Worm (Caenorhabditis elegans): ENCODE results near the gene clc-5.
A peak's percentile ranks its signal among the peaks of the same experiment; 100 is the strongest.

The clc-5 gene

DNA sequence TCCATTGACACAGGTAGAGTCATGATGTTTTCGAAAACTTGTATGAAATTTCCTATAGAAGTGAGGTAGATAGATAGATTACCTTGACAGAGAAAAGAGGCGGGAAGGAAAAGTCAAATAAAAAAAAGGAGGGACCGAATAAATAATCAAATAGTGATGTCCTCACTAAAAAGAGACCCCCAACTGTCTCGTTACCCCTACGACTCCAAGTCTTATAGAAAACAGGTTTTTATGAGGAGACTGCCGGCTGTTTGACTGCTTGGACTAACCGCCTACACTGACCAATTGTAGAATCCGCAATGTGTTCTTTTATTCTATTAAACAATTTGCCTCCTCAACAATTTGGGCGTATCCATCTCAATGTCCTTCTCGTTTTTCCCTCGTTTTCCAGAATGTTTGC is 4.6 kb downstream of the clc-5 start, which contains the start of gene C01C10.2:
Gene C01C10.2, minus strand, starts transcription at position 170 of the 400 bp plus-strand sequence.
- TF ChIP-seq nhr-71 (tag; optimal IDR thresholded peaks at IDR 0.05) (peak; percentile 29), nhr-20 (tag; optimal IDR thresholded peaks at IDR 0.05) (peak; percentile 13), nhr-237 (tag; optimal IDR thresholded peaks at IDR 0.05) (no peak), rnt-1 (tag; optimal IDR thresholded peaks at IDR 0.05) (no peak), elt-3 (tag; optimal IDR thresholded peaks at IDR 0.05) (peak in 1 of 6 experiments; percentile 40), nhr-85 (tag) (peak; percentile 87), grh-1 (GFP tag; IDR thresholded peaks at IDR 0.05) (peak; percentile 83), lin-14 (GFP tag; optimal IDR thresholded peaks at IDR 0.05) (peak; percentile 65), snu-23 (GFP tag; optimal IDR thresholded peaks at IDR 0.05) (peak; percentile 4), mab-9 (GFP tag; IDR thresholded peaks at IDR 0.05) (no peak)

DNA sequence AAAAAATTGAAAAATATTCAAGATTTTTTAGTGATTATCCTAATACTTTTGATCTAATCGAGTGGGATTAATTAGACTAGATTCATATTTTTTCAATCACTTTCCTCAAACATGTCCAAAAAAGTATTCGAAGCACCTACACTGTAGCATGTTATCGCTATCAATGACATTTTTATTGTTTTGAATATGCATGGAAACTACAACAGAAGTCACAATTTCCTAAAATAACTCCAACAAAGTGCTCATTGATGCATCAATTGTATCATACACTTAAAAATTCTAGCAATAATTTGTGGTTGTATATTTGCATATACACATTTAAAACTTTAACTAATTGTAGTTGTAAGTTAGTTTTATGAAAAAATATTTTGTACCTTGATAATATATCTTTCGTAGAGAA is 6.7 kb downstream of the clc-5 start:
- TF ChIP-seq nhr-20 (tag; optimal IDR thresholded peaks at IDR 0.05) (no peak), fkh-8 (tag; optimal IDR thresholded peaks at IDR 0.05) (no peak), aha-1 (tag; optimal IDR thresholded peaks at IDR 0.05) (no peak), vab-15 (tag; optimal IDR thresholded peaks at IDR 0.05) (no peak), efl-3 (GFP tag; optimal IDR thresholded peaks at IDR 0.05) (no peak), ceh-90 (tag; optimal IDR thresholded peaks at IDR 0.05) (no peak), fkh-10 (GFP tag; optimal IDR thresholded peaks at IDR 0.05) (no peak), irx-1 (tag; optimal IDR thresholded peaks at IDR 0.05) (no peak), lin-15B (tag; optimal IDR thresholded peaks at IDR 0.05) (no peak), rnt-1 (tag; optimal IDR thresholded peaks at IDR 0.05) (no peak), snpc-4 (tag; optimal IDR thresholded peaks at IDR 0.05) (no peak), blmp-1 (tag; optimal IDR thresholded peaks at IDR 0.05) (no peak), nhr-28 (tag; optimal IDR thresholded peaks at IDR 0.05) (no peak), nhr-71 (tag; optimal IDR thresholded peaks at IDR 0.05) (no peak), snu-23 (GFP tag; optimal IDR thresholded peaks at IDR 0.05) (no peak), ztf-11 (tag; optimal IDR thresholded peaks at IDR 0.05) (no peak), dsc-1 (tag; optimal IDR thresholded peaks at IDR 0.05) (no peak)

ce11 chrX:7442477-7442876 is 9.1 kb downstream of the clc-5 start, which contains the start of gene acl-12:
acl-12 (minus strand) TSS chrX:7442577.
- no peak for TF ChIP-seq zag-1 (tag; optimal IDR thresholded peaks at IDR 0.05)
- TF ChIP-seq alr-1 (tag; optimal IDR thresholded peaks at IDR 0.05; ENCODE audit: borderline replicate concordance), result no peak
- peak; percentile 28 for TF ChIP-seq snu-23 (GFP tag; optimal IDR thresholded peaks at IDR 0.05)
- TF ChIP-seq mep-1 (tag; optimal IDR thresholded peaks at IDR 0.05), result peak; percentile 1
- peak; percentile 32 for TF ChIP-seq rnt-1 (tag; optimal IDR thresholded peaks at IDR 0.05)
- TF ChIP-seq lin-14 (GFP tag; optimal IDR thresholded peaks at IDR 0.05), result peak; percentile 46

DNA sequence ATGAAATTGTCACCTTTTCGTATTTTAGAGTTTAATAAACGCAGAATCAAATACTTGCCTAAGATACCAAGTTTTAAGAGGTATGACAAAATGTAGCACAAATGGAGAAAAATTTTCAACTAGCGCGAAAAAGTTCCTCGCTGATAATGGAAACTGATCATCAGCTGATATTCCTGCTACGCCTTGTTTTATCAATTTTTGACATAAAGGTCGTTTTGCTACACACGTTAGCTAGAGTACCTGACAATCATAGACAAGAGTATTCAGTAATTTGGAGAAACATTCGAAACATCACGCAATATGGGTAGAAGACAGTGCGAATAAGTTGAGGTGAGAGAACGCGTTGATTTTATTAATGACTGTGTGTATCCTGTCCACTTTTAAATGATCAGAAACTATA is 12.4 kb downstream of the clc-5 start:
- peak; percentile 51 for TF ChIP-seq elt-2 (tag; optimal IDR thresholded peaks at IDR 0.05)
- TF ChIP-seq ceh-90 (tag; optimal IDR thresholded peaks at IDR 0.05), result no peak

ce11 chrX:7446485-7446884 is 13.1 kb downstream of the clc-5 start:
- TF ChIP-seq lin-14 (GFP tag; optimal IDR thresholded peaks at IDR 0.05), result peak; percentile 11
- peak; percentile 54 for TF ChIP-seq nhr-71 (tag; optimal IDR thresholded peaks at IDR 0.05)
- TF ChIP-seq aha-1 (tag; optimal IDR thresholded peaks at IDR 0.05), result no peak
- TF ChIP-seq ceh-90 (tag; optimal IDR thresholded peaks at IDR 0.05), result no peak
- peak; percentile 27 for TF ChIP-seq nhr-20 (tag; optimal IDR thresholded peaks at IDR 0.05)
- TF ChIP-seq nhr-47 (tag; optimal IDR thresholded peaks at IDR 0.05), result peak; percentile 61
- no peak for TF ChIP-seq sup-37 (GFP tag; optimal IDR thresholded peaks at IDR 0.05)
- peak; percentile 58 for TF ChIP-seq fkh-8 (tag; optimal IDR thresholded peaks at IDR 0.05)
- no peak for TF ChIP-seq sptf-1 (tag; optimal IDR thresholded peaks at IDR 0.05)
- no peak for TF ChIP-seq ceh-82 (tag; optimal IDR thresholded peaks at IDR 0.05)
- peak in 1 of 2 experiments; percentile 7 for TF ChIP-seq lsy-2 (tag; optimal IDR thresholded peaks at IDR 0.05)
